Fruit fly (Drosophila melanogaster) whole organism, embryonic: ENCODE data around the gene CG45076.

Source experiments
- BEAF-32 ChIP-seq: fragments of 200-800 bp; sonication (Bioruptor generic); optimal IDR thresholded peaks from 3 replicates; lab custom pipeline; 2017; ENCODE audit warnings: missing biosample characterization, missing genetic modification characterization, mild to moderate bottlenecking, moderate library complexity, missing genetic modification reagents
- CG10431 ChIP-seq: fragments of 200-800 bp; sonication (Bioruptor generic); optimal IDR thresholded peaks from 3 replicates; lab custom pipeline; 2018; ENCODE audit warnings: missing biosample characterization, mild to moderate bottlenecking, missing genetic modification characterization
- CG10654 ChIP-seq: fragments of 200-800 bp; sonication (Bioruptor generic); optimal IDR thresholded peaks from 2 replicates; lab custom pipeline; 2016; ENCODE audit warnings: missing biosample characterization, missing genetic modification characterization
- CG12299 ChIP-seq: fragments of 200-800 bp; sonication (Bioruptor generic); optimal IDR thresholded peaks from 2 replicates; lab custom pipeline; 2018; ENCODE audit warnings: missing biosample characterization, mild to moderate bottlenecking, missing genetic modification characterization
- CG14441 ChIP-seq: fragments of 200-800 bp; sonication (Bioruptor generic); IDR thresholded peaks from 2 replicates; pipeline ENCODE4 v1.3.6; 2022; ENCODE audit warnings: missing biosample characterization, missing genetic modification characterization
- CG1647 ChIP-seq: fragments of 200-800 bp; sonication (Bioruptor generic); optimal IDR thresholded peaks from 3 replicates; lab custom pipeline; 2016; ENCODE audit warnings: missing biosample characterization, missing genetic modification characterization
- CG16813 ChIP-seq: fragments of 200-800 bp; sonication (Bioruptor generic); IDR thresholded peaks from 3 replicates; pipeline ENCODE4 v1.3.6; 2022; ENCODE audit warnings: missing biosample characterization, missing genetic modification characterization; ENCODE audit not compliant: partially characterized antibody
- CG17568 ChIP-seq: fragments of 200-800 bp; sonication (Bioruptor generic); optimal IDR thresholded peaks from 2 replicates; lab custom pipeline; 2018; ENCODE audit warnings: missing biosample characterization, mild to moderate bottlenecking, missing genetic modification characterization, moderate library complexity
- CG18011 ChIP-seq: fragments of 200-800 bp; sonication (Bioruptor generic); optimal IDR thresholded peaks from 2 replicates; lab custom pipeline; 2017; ENCODE audit warnings: missing biosample characterization, missing genetic modification characterization, mild to moderate bottlenecking, moderate library complexity, missing genotype
- CG2129 ChIP-seq: fragments of 200-800 bp; sonication (Bioruptor generic); IDR thresholded peaks from 2 replicates; pipeline ENCODE4 v1.3.6; 2022; ENCODE audit warnings: missing biosample characterization, missing genetic modification characterization; ENCODE audit not compliant: partially characterized antibody
- CG2202 ChIP-seq: fragments of 200-800 bp; sonication (Bioruptor generic); optimal IDR thresholded peaks from 2 replicates; lab custom pipeline; 2018; ENCODE audit warnings: missing biosample characterization, mild to moderate bottlenecking, missing genetic modification characterization
- CG2889 ChIP-seq: fragments of 200-800 bp; sonication (Bioruptor generic); IDR thresholded peaks from 3 replicates; pipeline ENCODE4 v1.3.6; 2022; ENCODE audit warnings: missing biosample characterization, missing genetic modification characterization
- CG30403 ChIP-seq: fragments of 200-800 bp; sonication (Bioruptor generic); optimal IDR thresholded peaks from 3 replicates; lab custom pipeline; 2016; ENCODE audit warnings: missing biosample characterization, missing genetic modification characterization
- CG31365 ChIP-seq: fragments of 200-800 bp; sonication (Bioruptor generic); optimal IDR thresholded peaks from 2 replicates; lab custom pipeline; 2018; ENCODE audit warnings: missing biosample characterization, mild to moderate bottlenecking, missing genetic modification characterization
- CG4404 ChIP-seq: fragments of 200-800 bp; sonication (Bioruptor generic); IDR thresholded peaks from 2 replicates; pipeline ENCODE4 v1.3.6; 2022; ENCODE audit warnings: missing biosample characterization, missing genetic modification characterization
- CG8944 ChIP-seq: fragments of 200-800 bp; sonication (Bioruptor generic); optimal IDR thresholded peaks from 3 replicates; lab custom pipeline; 2016; ENCODE audit warnings: missing biosample characterization, missing genetic modification characterization
- CG9932 ChIP-seq: fragments of 200-800 bp; sonication (Bioruptor generic); IDR thresholded peaks from 2 replicates; pipeline ENCODE4 v1.3.6; 2022; ENCODE audit warnings: missing biosample characterization, missing genetic modification characterization
- CHES-1-like ChIP-seq: fragments of 200-800 bp; sonication (Bioruptor generic); optimal IDR thresholded peaks from 2 replicates; lab custom pipeline; 2016; ENCODE audit warnings: missing biosample characterization, missing genetic modification characterization
- Chrac-16 ChIP-seq: fragments of 200-800 bp; sonication (Bioruptor generic); optimal IDR thresholded peaks from 3 replicates; lab custom pipeline; 2016; ENCODE audit warnings: missing biosample characterization, missing genetic modification characterization
- HHEX ChIP-seq: fragments of 200-800 bp; sonication (Bioruptor generic); optimal IDR thresholded peaks from 3 replicates; lab custom pipeline; 2017; ENCODE audit warnings: missing biosample characterization, mild to moderate bottlenecking, missing genetic modification characterization, missing genetic modification reagents
- MESR4 ChIP-seq: fragments of 200-800 bp; sonication (Bioruptor generic); optimal IDR thresholded peaks from 2 replicates; lab custom pipeline; 2018; ENCODE audit warnings: missing biosample characterization, mild to moderate bottlenecking, missing genetic modification characterization, moderate library complexity
- Mad ChIP-seq: fragments of 200-800 bp; sonication (Bioruptor generic); optimal IDR thresholded peaks from 2 replicates; lab custom pipeline; 2016; ENCODE audit warnings: missing biosample characterization, missing genetic modification characterization
- Meics ChIP-seq: fragments of 200-800 bp; sonication (Bioruptor generic); optimal IDR thresholded peaks from 2 replicates; lab custom pipeline; 2017; ENCODE audit warnings: missing biosample characterization, mild to moderate bottlenecking, missing genetic modification characterization
- Mes4 ChIP-seq: fragments of 200-800 bp; sonication (Bioruptor generic); optimal IDR thresholded peaks from 2 replicates; lab custom pipeline; 2016; ENCODE audit warnings: missing biosample characterization, missing genetic modification characterization
- NFAT ChIP-seq: fragments of 200-800 bp; sonication (Bioruptor generic); IDR thresholded peaks from 2 replicates; pipeline ENCODE4 v1.3.6; 2022; ENCODE audit warnings: missing biosample characterization, missing genetic modification characterization
- Six4 ChIP-seq: fragments of 200-800 bp; sonication (Bioruptor generic); optimal IDR thresholded peaks from 2 replicates; lab custom pipeline; 2016; ENCODE audit warnings: missing biosample characterization, missing genetic modification characterization
- Sox100B ChIP-seq: fragments of 200-800 bp; sonication (Bioruptor generic); optimal IDR thresholded peaks from 3 replicates; lab custom pipeline; 2018; ENCODE audit warnings: missing biosample characterization, mild to moderate bottlenecking, missing genetic modification characterization
- Tbp ChIP-seq: fragments of >200 bp; optimal IDR thresholded peaks from 2 replicates; lab custom pipeline; 2018; ENCODE audit warnings: missing biosample characterization, missing genetic modification characterization
- br ChIP-seq: fragments of >200 bp; optimal IDR thresholded peaks from 2 replicates; lab custom pipeline; 2017
- crc ChIP-seq: fragments of 200-800 bp; sonication (Bioruptor generic); optimal IDR thresholded peaks from 2 replicates; lab custom pipeline; 2016; ENCODE audit warnings: missing biosample characterization, missing genetic modification characterization
- da ChIP-seq: fragments of 200-800 bp; sonication (Bioruptor generic); optimal IDR thresholded peaks from 2 replicates; lab custom pipeline; 2016; ENCODE audit warnings: missing biosample characterization, missing genetic modification characterization
- dm ChIP-seq: fragments of 200-800 bp; sonication (Bioruptor generic); optimal IDR thresholded peaks from 3 replicates; lab custom pipeline; 2016; ENCODE audit warnings: missing biosample characterization, missing genetic modification characterization
- dpn ChIP-seq, 2 experiments: fragments of 200-800 bp; sonication (Bioruptor generic); optimal IDR thresholded peaks; 3 replicates each; lab custom pipeline; 2016; ENCODE audit warnings: missing biosample characterization in 2 of 2, missing genetic modification characterization in 2 of 2
- eyg ChIP-seq: fragments of 200-800 bp; sonication (Bioruptor generic); optimal IDR thresholded peaks from 3 replicates; lab custom pipeline; 2016; ENCODE audit warnings: missing biosample characterization, missing genetic modification characterization
- ham ChIP-seq: fragments of 200-800 bp; sonication (Bioruptor generic); IDR thresholded peaks from 2 replicates; pipeline ENCODE4 v1.3.6; 2022; ENCODE audit warnings: missing biosample characterization, missing genetic modification characterization
- hkb ChIP-seq, 2 experiments: fragments of 200-800 bp in 1 of 2; fragments of >200 bp in 1 of 2; sonication (Bioruptor generic) in 1 of 2; IDR thresholded peaks in 1 of 2; optimal IDR thresholded peaks in 1 of 2; 2 replicates each; pipeline versions ENCODE4 v1.3.6 to Lab custom; 2017 to 2022; ENCODE audit warnings: missing biosample characterization in 1 of 2, missing genetic modification characterization in 1 of 2
- ind ChIP-seq: fragments of 200-800 bp; sonication (Bioruptor generic); optimal IDR thresholded peaks from 3 replicates; lab custom pipeline; 2016; ENCODE audit warnings: missing biosample characterization, missing genetic modification characterization
- luna ChIP-seq: fragments of 200-800 bp; sonication (Bioruptor generic); optimal IDR thresholded peaks from 2 replicates; lab custom pipeline; 2016; ENCODE audit warnings: missing biosample characterization, missing genetic modification characterization
- maf-S ChIP-seq: fragments of 200-800 bp; sonication (Bioruptor generic); optimal IDR thresholded peaks from 2 replicates; lab custom pipeline; 2016; ENCODE audit warnings: missing biosample characterization, missing genetic modification characterization
- mld ChIP-seq: fragments of 200-800 bp; sonication (Bioruptor generic); IDR thresholded peaks from 3 replicates; pipeline ENCODE4 v1.3.6; 2022; ENCODE audit warnings: missing biosample characterization, missing genetic modification characterization; ENCODE audit not compliant: partially characterized antibody
- nerfin-2 ChIP-seq: fragments of 200-800 bp; sonication (Bioruptor generic); IDR thresholded peaks from 2 replicates; pipeline ENCODE4 v1.3.6; 2022; ENCODE audit warnings: missing biosample characterization, missing genetic modification characterization; ENCODE audit not compliant: partially characterized antibody
- ranshi ChIP-seq: fragments of 200-800 bp; sonication (Bioruptor generic); IDR thresholded peaks from 2 replicates; pipeline ENCODE4 v1.3.6; 2022; ENCODE audit warnings: missing biosample characterization, missing genetic modification characterization
- salm ChIP-seq: fragments of 200-800 bp; sonication (Bioruptor generic); optimal IDR thresholded peaks from 2 replicates; lab custom pipeline; 2018; ENCODE audit warnings: missing biosample characterization, mild to moderate bottlenecking, missing genetic modification characterization
- seq ChIP-seq: fragments of 200-800 bp; sonication (Bioruptor generic); IDR thresholded peaks from 2 replicates; pipeline ENCODE4 v1.3.6; 2022; ENCODE audit warnings: missing biosample characterization, missing genetic modification characterization
- sqz ChIP-seq: fragments of 200-800 bp; sonication (Bioruptor generic); optimal IDR thresholded peaks from 3 replicates; lab custom pipeline; 2018; ENCODE audit warnings: missing biosample characterization, mild to moderate bottlenecking, missing genetic modification characterization
- tio ChIP-seq: fragments of 200-800 bp; sonication (Bioruptor generic); optimal IDR thresholded peaks from 2 replicates; lab custom pipeline; 2017; ENCODE audit warnings: missing biosample characterization, missing genetic modification characterization, inconsistent platforms
- tll ChIP-seq, 2 experiments: fragments of 200-800 bp in 1 of 2; fragments of >200 bp in 1 of 2; sonication (Bioruptor generic) in 1 of 2; optimal IDR thresholded peaks; 2 replicates each; lab custom pipeline; 2017 to 2019; ENCODE audit warnings: missing biosample characterization in 2 of 2, missing genetic modification characterization in 2 of 2, mild to moderate bottlenecking in 1 of 2, moderate library complexity in 1 of 2
- usp ChIP-seq: fragments of >200 bp; optimal IDR thresholded peaks from 2 replicates; lab custom pipeline; 2017; ENCODE audit warnings: missing biosample characterization, missing genetic modification characterization

CG45076 gene

dm6 chr3R:10760966-10761855 is 16.0 kb downstream of the CG45076 start, which contains the start of the genes MED7 and Cap-H2 (continued):
- peak; percentile 69 for TF ChIP-seq NFAT (GFP tag; lab: Robert Waterston, UW)
- peak; percentile 68 for TF ChIP-seq HHEX (GFP tag; lab: Kevin White, UChicago)
- TF ChIP-seq CG4404 (GFP tag; lab: Robert Waterston, UW): peak; percentile 84
- no peak for TF ChIP-seq da
- no peak for TF ChIP-seq CG2202 (tag; lab: Kevin White, UChicago)
- peak; percentile 59 for TF ChIP-seq hkb (optimal IDR thresholded peaks at IDR 0.05; lab: Kevin White, UChicago)
- peak; percentile 56 for TF ChIP-seq hkb (GFP tag; IDR thresholded peaks at IDR 0.05; lab: Robert Waterston, UW)
- no peak for TF ChIP-seq sqz (GFP tag; lab: Kevin White, UChicago)
- TF ChIP-seq CG2129 (GFP tag; lab: Robert Waterston, UW): peak; percentile 99
- peak; percentile 57; the same call in 1 of the 2 replicates for TF ChIP-seq seq (GFP tag; lab: Robert Waterston, UW)
- TF ChIP-seq CG17568 (GFP tag; lab: Kevin White, UChicago): no peak
- TF ChIP-seq mld (GFP tag; lab: Robert Waterston, UW): peak; percentile 89
- peak; percentile 25 for TF ChIP-seq crc (GFP tag; lab: Kevin White, UChicago)
- peak; percentile 84 for TF ChIP-seq CG14441
- peak; percentile 99 for TF ChIP-seq CG16813 (GFP tag; lab: Robert Waterston, UW)
- TF ChIP-seq salm: no peak
- TF ChIP-seq CG31365: no peak
- peak; percentile 91 for TF ChIP-seq ranshi (GFP tag; lab: Robert Waterston, UW)
- TF ChIP-seq CG10431 (GFP tag; lab: Kevin White, UChicago): no peak
- peak; percentile 65 for TF ChIP-seq MESR4 (GFP tag; lab: Kevin White, UChicago)
- peak; percentile 80 for TF ChIP-seq Mad (GFP tag; lab: Kevin White, UChicago)
- peak; percentile 53 for TF ChIP-seq maf-S
- peak; percentile 62 for TF ChIP-seq tio (GFP tag; lab: Kevin White, UChicago)
- no peak for TF ChIP-seq Tbp (GFP tag; lab: Kevin White, UChicago)
- TF ChIP-seq tll (GFP tag; optimal IDR thresholded peaks at IDR 0.05; lab: Kevin White, UChicago): peak; percentile 56 to 78
- peak; percentile 80 for TF ChIP-seq CG8944 (GFP tag; lab: Kevin White, UChicago)
- peak; percentile 68 for TF ChIP-seq CG1647 (GFP tag; lab: Kevin White, UChicago)
- TF ChIP-seq Sox100B (GFP tag; lab: Kevin White, UChicago): peak; percentile 41
- peak; percentile 74 for TF ChIP-seq CHES-1-like (GFP tag; lab: Kevin White, UChicago)
- TF ChIP-seq Meics (GFP tag; lab: Kevin White, UChicago): peak; percentile 72
- TF ChIP-seq CG2889 (GFP tag; lab: Robert Waterston, UW): peak; percentile 62; the same call in 1 of the 3 replicates
- no peak for TF ChIP-seq eyg
- peak; percentile 70 for TF ChIP-seq dm
- TF ChIP-seq CG9932 (GFP tag; lab: Robert Waterston, UW): peak; percentile 95
- TF ChIP-seq CG12299: peak; percentile 47
- peak; percentile 51; the same call in 1 of the 2 replicates for TF ChIP-seq ham (GFP tag; lab: Robert Waterston, UW)
- TF ChIP-seq nerfin-2 (GFP tag; lab: Robert Waterston, UW): peak; percentile 92
- peak; percentile 7 for TF ChIP-seq luna (GFP tag; lab: Kevin White, UChicago)
- TF ChIP-seq Mes4 (GFP tag; lab: Kevin White, UChicago): peak; percentile 53
- TF ChIP-seq usp (GFP tag; lab: Kevin White, UChicago): no peak
- TF ChIP-seq Six4 (GFP tag; lab: Kevin White, UChicago): peak; percentile 38
- peak; percentile 6 for TF ChIP-seq CG18011 (GFP tag; lab: Kevin White, UChicago)
- no peak for TF ChIP-seq br (lab: Kevin White, UChicago)
- TF ChIP-seq CG30403 (GFP tag; lab: Kevin White, UChicago): peak; percentile 91
- TF ChIP-seq dpn (GFP tag; optimal IDR thresholded peaks at IDR 0.05; lab: Kevin White, UChicago): peak; percentile 81 to 85
- TF ChIP-seq Chrac-16 (GFP tag; lab: Kevin White, UChicago): peak; percentile 88
- TF ChIP-seq ind (GFP tag; lab: Kevin White, UChicago): peak; percentile 92
- peak; percentile 85 for TF ChIP-seq CG10654
- peak; percentile 99 for TF ChIP-seq BEAF-32 (GFP tag; lab: Kevin White, UChicago)
